Worm (Caenorhabditis elegans): ENCODE results near the gene hpd-1.

Gene hpd-1

DNA sequence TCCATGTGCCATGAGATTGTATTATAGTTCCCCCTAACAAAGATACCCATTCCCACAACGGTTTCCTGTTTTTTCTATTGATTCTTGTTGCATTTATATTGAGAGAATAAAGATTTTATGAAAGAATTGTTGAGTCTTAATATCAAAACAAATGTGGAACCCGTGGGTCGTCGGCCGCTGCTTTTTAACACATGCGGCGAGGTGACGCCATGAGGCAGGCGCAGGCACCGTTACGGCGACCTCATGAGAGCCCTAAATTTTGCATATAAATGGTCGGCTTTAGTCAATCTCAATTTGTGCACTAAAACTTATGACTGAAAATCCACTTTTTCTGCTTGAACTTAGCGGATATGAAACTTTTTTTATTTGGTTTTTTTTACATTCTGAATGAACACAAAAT, 2.2 kb downstream of the hpd-1 start (continued):
- TF ChIP-seq lin-26 (GFP tag; IDR thresholded peaks at IDR 0.05) (0 out of 2 replicates have a peak, but pooled peaks have one; percentile 21), repo-1 (tag; optimal IDR thresholded peaks at IDR 0.05) (peak; percentile 55), hlh-12 (tag; optimal IDR thresholded peaks at IDR 0.05) (no peak), hmg-1.2 (GFP tag; IDR thresholded peaks at IDR 0.05) (peak; percentile 5; the same call in 1 of the 2 replicates), atf-7 (tag; optimal IDR thresholded peaks at IDR 0.05) (peak; percentile 2), ztf-18 (tag; optimal IDR thresholded peaks at IDR 0.05) (no peak), ceh-100 (GFP tag; IDR thresholded peaks at IDR 0.05) (no peak), lag-1 (GFP tag; IDR thresholded peaks at IDR 0.05) (no peak), ekl-4 (GFP tag; IDR thresholded peaks at IDR 0.05) (no peak), nhr-90 (tag; optimal IDR thresholded peaks at IDR 0.05) (peak; percentile 26), mcd-1 (GFP tag; IDR thresholded peaks at IDR 0.05) (peak; percentile 36; the same call in 1 of the 2 replicates)

DNA sequence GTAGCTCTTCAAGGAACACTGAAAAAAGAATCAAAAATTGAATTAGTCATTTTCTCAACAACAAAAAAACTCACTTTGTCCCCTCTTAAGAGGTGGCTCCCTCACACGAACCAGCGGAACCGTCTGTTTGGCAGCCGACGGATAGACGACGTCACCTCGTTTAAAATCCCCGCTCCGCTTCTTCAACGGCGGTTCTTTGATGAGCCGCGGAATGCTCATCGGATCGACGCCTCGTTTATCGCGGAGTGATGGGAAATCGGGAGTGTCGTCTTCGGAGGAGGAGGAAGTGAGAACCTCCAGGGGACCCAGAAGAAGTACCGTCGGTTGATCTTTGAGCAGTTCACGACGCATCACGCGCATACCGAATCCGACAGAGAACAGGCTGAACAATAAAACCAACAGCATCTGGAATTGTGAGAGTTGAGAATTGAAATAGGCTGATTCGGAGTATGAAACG, 3.5 kb downstream of the hpd-1 start, which contains the start of gene nlp-68:
Gene nlp-68, minus strand, starts transcription at position 407 of the 457 bp plus-strand sequence.
- TF ChIP-seq F49E8.2 (tag; optimal IDR thresholded peaks at IDR 0.05; ENCODE audit: insufficient read depth), result no peak
- peak; percentile 61; the same call in 1 of the 2 replicates for TF ChIP-seq zfh-2 (GFP tag; conservative IDR thresholded peaks at IDR 0.05)

DNA sequence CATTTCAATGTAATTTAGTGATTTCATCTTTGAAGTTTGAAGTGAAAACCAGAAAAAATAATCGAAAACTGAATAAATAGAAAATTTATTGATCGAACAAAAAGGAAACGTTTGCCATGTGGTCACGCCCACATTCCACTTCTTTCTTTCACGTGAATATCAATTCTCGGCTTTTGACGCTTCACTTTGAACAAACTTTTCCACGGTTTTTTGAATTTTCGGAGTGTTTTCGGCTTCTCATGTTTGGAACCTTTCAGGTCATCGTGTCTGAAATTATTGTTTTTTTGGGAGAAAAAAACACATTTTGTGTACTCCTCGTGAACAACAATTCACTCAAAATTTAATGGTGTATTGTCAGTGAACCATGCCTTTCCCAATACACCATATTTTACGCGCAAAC, 17.6 kb downstream of the hpd-1 start, which contains the start of gene T21C12.8:
Gene T21C12.8, minus strand, starts transcription at position 101 of the 400 bp plus-strand sequence.
- no peak for TF ChIP-seq ekl-4 (GFP tag; IDR thresholded peaks at IDR 0.05)
- TF ChIP-seq ceh-40 (GFP tag; IDR thresholded peaks at IDR 0.05), result no peak
- TF ChIP-seq ZK185.1 (tag; optimal IDR thresholded peaks at IDR 0.05; ENCODE audit: poor library complexity, severe bottlenecking), result no peak

DNA sequence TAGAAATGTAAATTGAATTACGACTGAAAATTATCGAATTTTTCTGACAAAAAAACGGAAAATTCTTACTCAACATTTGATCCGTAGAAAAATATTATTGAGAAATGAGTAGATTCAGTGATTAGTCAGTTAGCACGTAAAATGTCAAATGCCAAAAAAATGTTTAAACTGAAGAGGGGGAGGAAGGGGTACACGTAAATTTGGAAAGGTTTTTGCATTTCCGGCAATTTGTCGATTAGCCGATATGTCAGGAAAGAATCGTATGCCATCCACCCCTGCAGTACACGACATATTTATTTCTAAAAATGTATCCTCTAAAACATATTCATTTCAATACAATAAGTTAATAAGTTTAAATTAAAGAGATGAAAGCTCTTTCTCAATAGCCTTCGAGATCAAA, 22.6 kb downstream of the hpd-1 start, which contains the start of gene T21C12.4:
Gene T21C12.4, minus strand, starts transcription at position 101 of the 400 bp plus-strand sequence.
- TF ChIP-seq hlh-12 (tag; optimal IDR thresholded peaks at IDR 0.05), result no peak
- TF ChIP-seq F10E7.11 (tag; optimal IDR thresholded peaks at IDR 0.05), result no peak
- no peak for TF ChIP-seq lir-1 (GFP tag; conservative IDR thresholded peaks at IDR 0.05)
- TF ChIP-seq him-1 (tag; optimal IDR thresholded peaks at IDR 0.05), result no peak
- no peak for TF ChIP-seq lin-26 (GFP tag; IDR thresholded peaks at IDR 0.05)
- no peak for TF ChIP-seq aptf-3 (GFP tag; IDR thresholded peaks at IDR 0.05)
- no peak for TF ChIP-seq sdz-38 (tag; optimal IDR thresholded peaks at IDR 0.05)
- no peak for TF ChIP-seq nhr-90 (tag; optimal IDR thresholded peaks at IDR 0.05)
- TF ChIP-seq akir-1 (GFP tag; optimal IDR thresholded peaks at IDR 0.05), result no peak
- no peak for TF ChIP-seq ztf-22 (GFP tag; optimal IDR thresholded peaks at IDR 0.05)
- no peak for TF ChIP-seq rcor-1 (GFP tag; IDR thresholded peaks at IDR 0.05)

DNA sequence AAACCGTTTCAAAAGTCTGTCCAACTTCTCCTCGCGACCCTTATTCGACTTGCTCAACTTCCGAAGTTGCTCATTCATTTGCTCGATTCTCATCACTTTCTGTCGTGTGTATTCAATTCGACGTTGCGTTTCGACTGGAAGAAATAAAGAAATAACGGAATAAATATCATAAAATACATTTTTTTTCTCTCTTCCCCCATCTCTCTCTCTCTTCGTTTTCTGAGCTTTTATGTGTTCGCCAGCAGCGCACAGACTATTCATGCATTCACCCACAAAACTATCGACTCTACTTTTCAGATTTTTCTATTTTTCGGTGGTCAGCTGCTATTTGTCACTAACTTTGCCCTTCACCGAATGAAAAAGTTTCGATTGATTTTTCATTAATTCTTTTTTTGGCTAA, 25.0 kb downstream of the hpd-1 start, which contains the start of gene rab-30:
Gene rab-30, plus strand, starts transcription at position 301 of the 400 bp plus-strand sequence.
- no peak for TF ChIP-seq lir-1 (GFP tag; conservative IDR thresholded peaks at IDR 0.05)
- TF ChIP-seq Y67H2A.10 (GFP tag; conservative IDR thresholded peaks at IDR 0.05), result no peak
- no peak for TF ChIP-seq ztf-6 (GFP tag; IDR thresholded peaks at IDR 0.05)
- TF ChIP-seq hsf-1 (GFP tag; IDR thresholded peaks at IDR 0.05), result 0 out of 2 replicates have a peak, but pooled peaks have one; percentile 33
- TF ChIP-seq lsl-1 (GFP tag; optimal IDR thresholded peaks at IDR 0.05), result no peak
- no peak for TF ChIP-seq Y53F4B.3 (GFP tag; IDR thresholded peaks at IDR 0.05)
- no peak for TF ChIP-seq ceh-58 (GFP tag; IDR thresholded peaks at IDR 0.05)
- TF ChIP-seq nhr-179 (tag; optimal IDR thresholded peaks at IDR 0.05), result no peak

DNA sequence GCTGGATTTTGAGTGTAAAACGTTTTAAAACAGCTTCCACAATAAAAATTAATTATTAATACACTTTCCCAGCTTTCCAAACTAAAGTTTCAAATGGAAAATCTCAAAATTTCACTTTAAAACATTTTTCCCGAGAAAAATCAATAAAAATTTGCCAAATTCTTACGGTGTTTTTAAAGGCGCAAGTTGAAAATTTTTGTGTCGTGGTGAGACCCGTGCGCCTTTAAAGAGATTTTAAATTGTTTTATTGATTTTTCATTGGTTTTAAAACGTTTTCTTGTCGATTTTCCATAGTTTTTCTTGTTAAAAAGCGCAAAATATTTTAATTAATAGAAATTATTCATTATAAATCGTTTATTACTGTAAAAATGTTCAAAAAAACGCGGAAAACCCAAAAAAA, 26.6 kb downstream of the hpd-1 start, which contains the start of gene Y45F3A.1:
Gene Y45F3A.1, minus strand, starts transcription at position 12 of the 400 bp plus-strand sequence.
- TF ChIP-seq hrde-1 (tag; optimal IDR thresholded peaks at IDR 0.05; ENCODE audit: borderline replicate concordance) (no peak), hmg-1.2 (GFP tag; IDR thresholded peaks at IDR 0.05) (no peak), Y56A3A.18 (GFP tag; IDR thresholded peaks at IDR 0.05) (no peak), snpc-3.4 (tag; optimal IDR thresholded peaks at IDR 0.05) (peak; percentile 54), F10E7.11 (tag; optimal IDR thresholded peaks at IDR 0.05) (no peak), egrh-3 (GFP tag; IDR thresholded peaks at IDR 0.05) (no peak), hsf-1 (GFP tag; IDR thresholded peaks at IDR 0.05) (no peak), dpl-1 (GFP tag; optimal IDR thresholded peaks at IDR 0.05) (no peak), lin-26 (GFP tag; IDR thresholded peaks at IDR 0.05) (no peak), F22D6.2 (tag; optimal IDR thresholded peaks at IDR 0.05) (no peak), pha-4 (tag; optimal IDR thresholded peaks at IDR 0.05) (no peak), madf-8 (GFP tag; conservative IDR thresholded peaks at IDR 0.05) (peak; percentile 69), repo-1 (tag; optimal IDR thresholded peaks at IDR 0.05) (no peak), Y53F4B.3 (GFP tag; IDR thresholded peaks at IDR 0.05) (no peak), F33H1.4 (GFP tag; IDR thresholded peaks at IDR 0.05) (peak; percentile 90)
